Fruit fly (Drosophila melanogaster) S2 (cell line): ENCODE results near the gene CG4213.

ENCODE experiments used
- CG8478 ChIP-seq: fragments of >200 bp; optimal IDR thresholded peaks from 2 replicates; lab custom pipeline; 2018
- CTCF ChIP-seq, 2 experiments: fragments of >200 bp; optimal IDR thresholded peaks; 2 replicates each; lab custom pipeline; 2018

dm6 chr2L:430820-431628 is 29.0 kb upstream of the CG4213 start, which contains the start of gene ex:
- TF ChIP-seq CG8478 (no peak), CTCF (optimal IDR thresholded peaks at IDR 0.05; lab: Kevin White, UChicago) (peak in 1 of 2 experiments; percentile 24)
